Worm (Caenorhabditis elegans): Measurements from ENCODE around the gene nmat-1.

The nmat-1 gene

DNA sequence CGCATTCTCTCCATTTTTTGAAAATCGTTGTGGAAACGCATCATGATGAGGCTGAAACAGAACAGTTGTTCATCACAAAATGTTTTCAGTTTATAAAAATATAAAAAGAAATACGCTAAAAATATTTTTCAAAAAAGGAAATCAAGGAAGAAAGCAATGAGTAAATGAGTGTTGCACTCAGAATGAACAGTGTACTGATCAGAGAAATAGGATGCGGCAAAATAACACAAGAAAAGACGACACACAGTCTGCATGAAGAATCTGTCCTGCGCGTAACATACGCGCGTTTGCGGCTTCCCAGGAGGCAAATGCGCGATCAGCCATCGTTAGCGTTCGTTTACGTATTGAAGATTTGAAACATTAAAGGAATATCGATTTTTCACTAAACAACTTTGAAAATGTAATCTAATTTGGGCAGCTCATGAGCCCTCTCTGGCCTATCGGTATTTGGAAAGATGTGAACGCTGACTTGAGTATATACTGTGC lies 34.2 kb downstream of the nmat-1 start, which contains the start of gene C49F5.3:
C49F5.3 (minus strand) TSS at position 51 of the 486 bp plus-strand sequence.
- TF ChIP-seq T23F11.4 (GFP tag; optimal IDR thresholded peaks at IDR 0.05): no peak
- TF ChIP-seq ttx-3 (tag; optimal IDR thresholded peaks at IDR 0.05): no peak
- TF ChIP-seq hlh-30 (tag; optimal IDR thresholded peaks at IDR 0.05; ENCODE audit: insufficient read depth): no peak
- no peak for TF ChIP-seq ztf-16 (tag; optimal IDR thresholded peaks at IDR 0.05)
- TF ChIP-seq ceh-9 (tag; optimal IDR thresholded peaks at IDR 0.05): no peak
- TF ChIP-seq odd-2 (tag; optimal IDR thresholded peaks at IDR 0.05): no peak
- TF ChIP-seq elt-2 (tag; optimal IDR thresholded peaks at IDR 0.05): no peak
- TF ChIP-seq C38D4.7 (GFP tag; optimal IDR thresholded peaks at IDR 0.05): no peak
- TF ChIP-seq Y22D7AL.16 (tag; optimal IDR thresholded peaks at IDR 0.05): no peak
- no peak for TF ChIP-seq pros-1 (tag; optimal IDR thresholded peaks at IDR 0.05)
- no peak for TF ChIP-seq npax-4 (tag; optimal IDR thresholded peaks at IDR 0.05)
- no peak for TF ChIP-seq ahr-1 (tag; optimal IDR thresholded peaks at IDR 0.05)
- TF ChIP-seq lim-6 (tag; optimal IDR thresholded peaks at IDR 0.05): no peak
- TF ChIP-seq sox-2 (GFP tag; IDR thresholded peaks at IDR 0.05): no peak
- TF ChIP-seq tbx-7 (tag; optimal IDR thresholded peaks at IDR 0.05): no peak
- TF ChIP-seq F13H6.1 (tag; optimal IDR thresholded peaks at IDR 0.05): no peak
- no peak for TF ChIP-seq pha-4 (tag; optimal IDR thresholded peaks at IDR 0.05)
- no peak for TF ChIP-seq K09A11.1 (tag; optimal IDR thresholded peaks at IDR 0.05; ENCODE audit: insufficient read depth)
- TF ChIP-seq madf-2 (tag; optimal IDR thresholded peaks at IDR 0.05): no peak
- TF ChIP-seq syd-9 (tag; optimal IDR thresholded peaks at IDR 0.05): no peak

ce11 chrX:11982065-11982464 lies 35.8 kb downstream of the nmat-1 start, which contains the start of gene nhr-167:
Gene nhr-167 (minus strand): TSS chrX:11982085.
- no peak for TF ChIP-seq unc-3 (GFP tag; conservative IDR thresholded peaks at IDR 0.05)
- TF ChIP-seq unc-3 (tag; optimal IDR thresholded peaks at IDR 0.05): no peak
- TF ChIP-seq Y22D7AL.16 (tag; optimal IDR thresholded peaks at IDR 0.05): no peak
- TF ChIP-seq lin-11 (tag; optimal IDR thresholded peaks at IDR 0.05): no peak
- TF ChIP-seq ceh-14 (tag; optimal IDR thresholded peaks at IDR 0.05): no peak
- no peak for TF ChIP-seq elt-4 (tag; optimal IDR thresholded peaks at IDR 0.05)
- no peak for TF ChIP-seq ttx-3 (tag; optimal IDR thresholded peaks at IDR 0.05)
- no peak for TF ChIP-seq K02D7.2 (tag; optimal IDR thresholded peaks at IDR 0.05)
- no peak for TF ChIP-seq hlh-15 (tag; optimal IDR thresholded peaks at IDR 0.05)
- no peak for TF ChIP-seq syd-9 (tag; optimal IDR thresholded peaks at IDR 0.05)
- TF ChIP-seq sox-2 (GFP tag; IDR thresholded peaks at IDR 0.05): no peak
- TF ChIP-seq K09A11.1 (tag; optimal IDR thresholded peaks at IDR 0.05; ENCODE audit: insufficient read depth): no peak
- no peak for TF ChIP-seq ahr-1 (tag; optimal IDR thresholded peaks at IDR 0.05)
- no peak for TF ChIP-seq npax-4 (tag; optimal IDR thresholded peaks at IDR 0.05)
- TF ChIP-seq ceh-30 (tag; optimal IDR thresholded peaks at IDR 0.05): no peak
- TF ChIP-seq elt-2 (tag; optimal IDR thresholded peaks at IDR 0.05): no peak
- no peak for TF ChIP-seq T23F11.4 (GFP tag; optimal IDR thresholded peaks at IDR 0.05)
- no peak for TF ChIP-seq dmd-4 (tag; optimal IDR thresholded peaks at IDR 0.05; ENCODE audit: borderline replicate concordance)

DNA sequence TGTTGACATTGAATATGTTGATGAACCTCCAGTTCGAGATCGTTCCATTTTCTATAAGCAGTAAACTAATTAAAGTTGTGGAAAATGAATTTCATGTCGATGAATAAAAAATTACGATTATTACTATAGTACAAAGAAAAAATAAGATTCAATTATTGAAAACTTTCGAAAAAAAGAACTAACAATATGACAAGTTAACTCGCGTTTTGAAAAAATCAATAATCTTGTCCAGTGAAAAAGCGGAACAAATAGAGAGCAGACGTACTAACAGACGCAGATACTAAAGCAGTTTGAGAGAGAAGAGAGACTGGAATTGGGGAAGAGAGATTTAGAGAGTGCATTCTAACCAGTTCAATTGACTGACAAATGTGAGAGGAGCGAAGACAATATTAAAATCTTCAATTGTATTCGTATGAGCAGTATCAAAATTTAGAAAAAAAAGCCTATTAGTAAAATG lies 43.2 kb downstream of the nmat-1 start, which contains the start of gene set-6:
set-6 (minus strand) TSS at position 51 of the 457 bp plus-strand sequence.
- TF ChIP-seq nfya-1 (tag; optimal IDR thresholded peaks at IDR 0.05) (peak; percentile 8), lim-6 (tag; optimal IDR thresholded peaks at IDR 0.05) (no peak), pha-2 (tag; optimal IDR thresholded peaks at IDR 0.05) (no peak), ceh-48 (tag; optimal IDR thresholded peaks at IDR 0.05) (peak; percentile 84)

DNA sequence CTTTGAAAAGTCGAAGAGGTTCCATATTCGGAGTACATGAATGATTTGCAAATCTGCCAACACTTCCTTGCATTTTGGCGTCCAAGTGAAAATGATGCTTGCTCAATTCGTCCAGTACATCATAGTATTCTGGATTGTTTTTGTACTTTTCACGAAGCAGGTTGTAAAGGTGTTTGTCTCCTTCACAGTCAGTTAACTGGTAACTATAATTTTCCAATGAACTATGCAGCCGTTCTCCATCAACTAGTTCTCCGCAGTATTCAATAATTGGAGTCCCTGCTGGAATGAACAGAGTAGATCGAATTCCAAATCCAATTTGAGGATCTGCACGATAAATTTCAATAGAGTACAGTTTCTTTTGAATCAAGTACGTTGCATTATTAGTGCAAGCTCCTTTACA lies 46.5 kb downstream of the nmat-1 start:
- TF ChIP-seq hlh-30 (tag; optimal IDR thresholded peaks at IDR 0.05; ENCODE audit: insufficient read depth): no peak
- no peak for TF ChIP-seq Y22D7AL.16 (tag; optimal IDR thresholded peaks at IDR 0.05)
- TF ChIP-seq nhr-11 (tag; optimal IDR thresholded peaks at IDR 0.05): no peak
- no peak for TF ChIP-seq hlh-13 (GFP tag; optimal IDR thresholded peaks at IDR 0.05)
- TF ChIP-seq dmd-4 (tag; optimal IDR thresholded peaks at IDR 0.05; ENCODE audit: borderline replicate concordance): no peak
- TF ChIP-seq fax-1 (tag; optimal IDR thresholded peaks at IDR 0.05): no peak
- TF ChIP-seq pha-4 (tag; optimal IDR thresholded peaks at IDR 0.05): no peak
- no peak for TF ChIP-seq ceh-48 (tag; optimal IDR thresholded peaks at IDR 0.05)
- TF ChIP-seq npax-4 (tag; optimal IDR thresholded peaks at IDR 0.05): no peak
- TF ChIP-seq T23F11.4 (GFP tag; optimal IDR thresholded peaks at IDR 0.05): no peak
- TF ChIP-seq elt-4 (tag; optimal IDR thresholded peaks at IDR 0.05): no peak
